Fruit fly (Drosophila melanogaster) whole organism, pupa: ENCODE data around the gene Nil.

Experiments
- CG10348 ChIP-seq: fragments of 200-800 bp; sonication (Bioruptor generic); IDR thresholded peaks from 2 replicates; pipeline ENCODE4 v1.3.6; 2022; ENCODE audit warnings: missing biosample characterization, missing genetic modification characterization
- CG12605 ChIP-seq: fragments of 200-800 bp; sonication (Bioruptor generic); IDR thresholded peaks from 2 replicates; pipeline ENCODE4 v1.3.6; 2022; ENCODE audit warnings: missing biosample characterization, missing genetic modification characterization
- CG13204 ChIP-seq: fragments of 200-800 bp; sonication (Bioruptor generic); optimal IDR thresholded peaks from 2 replicates; lab custom pipeline; 2018; ENCODE audit warnings: missing biosample characterization, mild to moderate bottlenecking, missing genetic modification characterization, moderate library complexity
- CG14655 ChIP-seq: fragments of 200-800 bp; sonication (Bioruptor generic); optimal IDR thresholded peaks from 3 replicates; lab custom pipeline; 2017; ENCODE audit warnings: mild to moderate bottlenecking, missing biosample characterization, missing genetic modification reagents, missing genetic modification characterization
- CG15710 ChIP-seq: fragments of 200-800 bp; sonication (Bioruptor generic); optimal IDR thresholded peaks from 2 replicates; lab custom pipeline; 2018; ENCODE audit warnings: missing biosample characterization, mild to moderate bottlenecking, missing genetic modification characterization, moderate library complexity
- CG17806 ChIP-seq: fragments of 200-800 bp; sonication (Bioruptor generic); optimal IDR thresholded peaks from 2 replicates; lab custom pipeline; 2018; ENCODE audit warnings: missing biosample characterization, mild to moderate bottlenecking, missing genetic modification characterization, moderate library complexity
- CG32121 ChIP-seq: fragments of 200-800 bp; sonication (Bioruptor generic); IDR thresholded peaks from 2 replicates; pipeline ENCODE4 v1.3.6; 2022; ENCODE audit warnings: missing biosample characterization, missing genetic modification characterization
- CG8301 ChIP-seq: fragments of 200-800 bp; sonication (Bioruptor generic); optimal IDR thresholded peaks from 2 replicates; lab custom pipeline; 2018; ENCODE audit warnings: missing biosample characterization, mild to moderate bottlenecking, missing genetic modification characterization
- CG9948 ChIP-seq: fragments of 200-800 bp; sonication (Bioruptor generic); optimal IDR thresholded peaks from 2 replicates; lab custom pipeline; 2018; ENCODE audit warnings: missing biosample characterization, mild to moderate bottlenecking, missing genetic modification characterization, moderate library complexity
- D1 ChIP-seq: fragments of 200-800 bp; sonication (Bioruptor generic); optimal IDR thresholded peaks from 2 replicates; lab custom pipeline; 2018; ENCODE audit warnings: missing biosample characterization, mild to moderate bottlenecking, missing genetic modification characterization, moderate library complexity
- Ets98B ChIP-seq: fragments of 200-800 bp; sonication (Bioruptor generic); IDR thresholded peaks from 2 replicates; pipeline ENCODE4 v1.3.6; 2022; ENCODE audit warnings: missing biosample characterization, missing genetic modification characterization
- Pif1A ChIP-seq: fragments of 200-800 bp; sonication (Bioruptor generic); optimal IDR thresholded peaks from 3 replicates; lab custom pipeline; 2016; ENCODE audit warnings: missing biosample characterization, missing genetic modification characterization
- Pif1B ChIP-seq: fragments of 200-800 bp; sonication (Bioruptor generic); optimal IDR thresholded peaks from 3 replicates; lab custom pipeline; 2016; ENCODE audit warnings: missing biosample characterization, missing genetic modification characterization
- Snoo ChIP-seq: fragments of 200-800 bp; sonication (Bioruptor generic); optimal IDR thresholded peaks from 3 replicates; lab custom pipeline; 2017; ENCODE audit warnings: missing biosample characterization, mild to moderate bottlenecking, missing genetic modification characterization, inconsistent platforms

DNA sequence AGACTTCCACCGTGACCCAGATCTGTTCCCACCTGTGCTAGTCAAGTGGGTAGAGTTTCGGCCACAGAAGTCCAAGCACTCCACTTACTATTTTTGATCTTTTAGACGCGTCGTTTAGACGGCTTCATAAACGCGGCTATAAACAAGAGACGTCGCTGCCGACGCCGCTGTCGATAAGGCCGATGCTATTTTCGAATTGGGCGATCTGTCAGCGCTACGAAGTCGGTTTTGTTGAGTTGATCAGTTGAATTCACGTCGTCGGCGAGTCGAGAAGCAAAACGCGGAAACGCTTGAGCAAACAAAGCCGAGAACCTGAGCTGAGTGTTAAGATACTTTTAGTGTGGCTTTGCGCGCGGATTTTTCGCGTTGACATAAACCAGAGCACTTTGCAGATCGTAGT, 27.2 kb downstream of the Nil start, which contains the start of gene osy:
- no peak for TF ChIP-seq CG8301
- TF ChIP-seq Ets98B, result no peak
- no peak for TF ChIP-seq Pif1A
- no peak for TF ChIP-seq CG15710
- no peak for TF ChIP-seq Snoo (tag; lab: Kevin White, UChicago)
- TF ChIP-seq CG14655 (GFP tag; lab: Kevin White, UChicago), result no peak
- TF ChIP-seq CG13204 (GFP tag; lab: Kevin White, UChicago), result no peak
- no peak for TF ChIP-seq CG9948 (tag; lab: Kevin White, UChicago)
- TF ChIP-seq Pif1B (GFP tag; lab: Kevin White, UChicago), result no peak
- TF ChIP-seq CG10348 (GFP tag; lab: Robert Waterston, UW), result no peak
- no peak for TF ChIP-seq CG12605 (GFP tag; lab: Robert Waterston, UW)
- no peak for TF ChIP-seq CG17806
- no peak for TF ChIP-seq D1 (tag; lab: Kevin White, UChicago)
- TF ChIP-seq CG32121 (GFP tag; lab: Robert Waterston, UW), result no peak
